Worm (Caenorhabditis elegans) whole organism, midembryonic: ENCODE results near the gene paml-1.

ENCODE experiments used
- T22C8.4 ChIP-seq: fragments of 200-800 bp; sonication (Bioruptor generic); IDR thresholded peaks from 2 replicates; pipeline ENCODE4 v1.3.6; 2022; ENCODE audit warnings: missing genetic modification characterization, missing compliant biosample characterization
- cog-1 ChIP-seq: sonication (generic microtip); optimal IDR thresholded peaks from 2 replicates; lab custom pipeline; 2016; ENCODE audit warnings: missing genetic modification characterization, missing compliant biosample characterization
- flt-1 ChIP-seq: fragments of 200-800 bp; sonication (Bioruptor generic); IDR thresholded peaks from 2 replicates; pipeline ENCODE4 v1.3.6; 2022; ENCODE audit warnings: missing genetic modification characterization, missing compliant biosample characterization
- klf-2 ChIP-seq: fragments of 200-800 bp; sonication (Bioruptor generic); conservative IDR thresholded peaks from 2 replicates; pipeline ENCODE4 v1.3.6; 2022; ENCODE audit warnings: missing genetic modification reagents, missing genetic modification characterization, missing compliant biosample characterization
- med-1 ChIP-seq: sonication (generic microtip); optimal IDR thresholded peaks from 2 replicates; lab custom pipeline; 2017; ENCODE audit warnings: missing genetic modification characterization, mild to moderate bottlenecking, missing compliant biosample characterization, antibody characterized with exemption, missing genetic modification reagents; ENCODE audit not compliant: insufficient read depth
- ref-1 ChIP-seq: fragments of 200-800 bp; sonication (Bioruptor generic); conservative IDR thresholded peaks from 2 replicates; pipeline ENCODE4 v1.3.6; 2022; ENCODE audit warnings: missing genetic modification reagents, missing genetic modification characterization, missing compliant biosample characterization
- tab-1 ChIP-seq: fragments of 200-800 bp; sonication (Bioruptor generic); IDR thresholded peaks from 2 replicates; pipeline ENCODE4 v1.3.6; 2022; ENCODE audit warnings: missing genetic modification characterization, missing compliant biosample characterization
- ztf-23 ChIP-seq: fragments of 200-800 bp; sonication (Bioruptor generic); IDR thresholded peaks from 2 replicates; pipeline ENCODE4 v1.3.6; 2022; ENCODE audit warnings: missing genetic modification reagents, missing genetic modification characterization, missing compliant biosample characterization
- ztf-29 ChIP-seq: fragments of 200-800 bp; sonication (Bioruptor generic); IDR thresholded peaks from 2 replicates; pipeline ENCODE4 v1.3.6; 2022; ENCODE audit warnings: missing genetic modification reagents, missing genetic modification characterization, missing compliant biosample characterization

paml-1 gene

DNA sequence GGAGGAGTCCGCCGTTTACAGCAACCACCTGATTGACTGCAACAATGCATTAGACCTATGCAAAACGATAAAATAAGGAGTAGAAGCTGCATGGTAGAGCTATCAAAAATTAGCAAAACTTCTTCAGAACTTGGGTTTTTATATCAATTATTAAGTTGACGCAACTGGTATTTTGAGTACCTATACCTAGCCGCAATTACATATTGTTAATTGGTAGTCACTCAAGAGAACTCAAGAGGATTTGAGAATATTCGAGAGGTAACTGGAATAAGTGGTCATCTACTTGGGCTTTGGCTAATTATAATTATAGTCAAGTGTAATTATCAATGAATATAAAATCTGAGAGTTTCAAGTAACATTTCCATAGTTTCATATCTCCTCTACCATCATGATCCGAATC, 32.6 kb downstream of the paml-1 start, which contains the start of the genes T20G5.13 and T20G5.12:
TSS of gene T20G5.13 (minus strand) at position 101 of the 400 bp plus-strand sequence.
TSS of gene T20G5.12 (plus strand) at position 370 of the 400 bp plus-strand sequence.
- TF ChIP-seq flt-1 (GFP tag; lab: Robert Waterston, UW) (no peak), med-1 (no peak), cog-1 (tag; lab: Kevin White, UChicago) (no peak), tab-1 (no peak), T22C8.4 (no peak), ztf-29 (no peak), ztf-23 (GFP tag; lab: Robert Waterston, UW) (no peak), ref-1 (GFP tag; lab: Robert Waterston, UW) (no peak), klf-2 (no peak)

- no peak for TF ChIP-seq klf-2
- no peak for TF ChIP-seq med-1
- TF ChIP-seq flt-1 (GFP tag; lab: Robert Waterston, UW): no peak
- TF ChIP-seq cog-1 (tag; lab: Kevin White, UChicago): no peak
- no peak for TF ChIP-seq ztf-29
- TF ChIP-seq ref-1 (GFP tag; lab: Robert Waterston, UW): no peak
- no peak for TF ChIP-seq ztf-23 (GFP tag; lab: Robert Waterston, UW)
- no peak for TF ChIP-seq tab-1
- no peak for TF ChIP-seq T22C8.4
These were observed 34.8 kb downstream of the paml-1 start, which contains the start of gene T20G5.8 for ce11 chrIII:10199052-10199451. Gene T20G5.8, plus strand, starts transcription at chrIII:10199352.

DNA sequence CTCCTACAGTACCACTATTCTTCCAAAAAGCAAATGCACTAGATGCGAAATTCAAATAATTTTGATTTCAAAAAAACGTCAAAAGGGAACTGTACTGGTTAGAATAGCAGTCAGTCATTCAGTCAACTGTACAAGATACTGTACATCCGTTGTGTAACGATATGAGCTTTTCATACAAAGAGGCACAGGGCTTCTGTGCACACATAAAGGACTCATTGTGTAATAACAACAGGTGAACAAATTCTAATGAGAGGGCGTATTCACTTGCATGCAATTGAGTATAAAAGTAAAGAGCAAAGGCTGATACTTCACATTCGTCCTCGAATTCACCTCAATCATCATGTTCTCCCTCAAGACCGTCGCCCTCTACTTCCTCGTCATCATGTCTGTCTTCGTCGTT, 36.5 kb downstream of the paml-1 start, which contains the start of gene dod-6:
TSS of gene dod-6 (plus strand) at position 301 of the 400 bp plus-strand sequence.
- no peak for TF ChIP-seq ref-1 (GFP tag; lab: Robert Waterston, UW)
- no peak for TF ChIP-seq klf-2

DNA sequence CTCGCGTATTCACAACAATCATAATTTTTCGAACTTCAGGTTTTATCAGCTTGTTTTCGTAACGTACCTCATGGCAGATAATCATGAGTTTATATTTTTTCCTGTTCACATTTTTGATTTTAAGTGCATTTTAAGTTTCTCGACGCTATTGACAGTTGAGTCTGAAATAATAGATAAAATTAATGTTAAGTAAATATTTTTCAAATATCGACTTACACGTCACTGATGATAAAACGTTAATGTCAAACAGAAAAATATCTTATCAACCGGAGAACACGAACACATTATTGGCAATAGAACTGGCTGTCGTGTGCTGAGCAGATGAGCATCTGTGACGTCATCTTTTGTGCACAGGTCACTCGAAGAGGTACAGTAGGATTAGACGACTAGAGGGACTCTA, 37.1 kb downstream of the paml-1 start:
- TF ChIP-seq ztf-29 (no peak), ztf-23 (GFP tag; lab: Robert Waterston, UW) (no peak), tab-1 (no peak)

ce11 chrIII:10195911-10196310, 38.0 kb downstream of the paml-1 start:
- TF ChIP-seq cog-1 (tag; lab: Kevin White, UChicago) (no peak), ztf-29 (no peak), flt-1 (GFP tag; lab: Robert Waterston, UW) (no peak), ztf-23 (GFP tag; lab: Robert Waterston, UW) (no peak), T22C8.4 (no peak), ref-1 (GFP tag; lab: Robert Waterston, UW) (no peak), med-1 (no peak), tab-1 (no peak), klf-2 (no peak)

DNA sequence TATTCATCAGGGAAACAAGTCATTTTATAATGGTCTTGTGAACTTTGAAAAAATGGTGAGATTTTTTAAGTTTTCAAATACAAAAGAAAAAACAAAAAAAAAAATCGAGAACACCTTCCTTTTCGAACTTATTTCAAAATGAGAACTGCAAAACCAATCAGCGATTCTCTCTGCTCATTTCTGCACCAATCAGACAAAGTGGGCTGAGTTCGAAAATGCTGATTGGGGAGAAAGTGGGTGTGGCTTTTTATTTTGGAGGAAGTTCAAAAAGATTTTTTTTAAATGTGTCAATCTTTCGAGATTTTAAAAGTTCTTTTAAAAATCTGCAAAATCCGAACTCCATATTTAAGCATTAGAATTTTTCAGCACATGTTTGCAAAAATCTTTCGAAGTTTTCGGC, 39.3 kb downstream of the paml-1 start:
- TF ChIP-seq tab-1: no peak
- no peak for TF ChIP-seq ref-1 (GFP tag; lab: Robert Waterston, UW)
- no peak for TF ChIP-seq flt-1 (GFP tag; lab: Robert Waterston, UW)
- no peak for TF ChIP-seq ztf-23 (GFP tag; lab: Robert Waterston, UW)
- TF ChIP-seq med-1: no peak
- TF ChIP-seq klf-2: no peak
- no peak for TF ChIP-seq cog-1 (tag; lab: Kevin White, UChicago)
- TF ChIP-seq ztf-29: no peak
- no peak for TF ChIP-seq T22C8.4

DNA sequence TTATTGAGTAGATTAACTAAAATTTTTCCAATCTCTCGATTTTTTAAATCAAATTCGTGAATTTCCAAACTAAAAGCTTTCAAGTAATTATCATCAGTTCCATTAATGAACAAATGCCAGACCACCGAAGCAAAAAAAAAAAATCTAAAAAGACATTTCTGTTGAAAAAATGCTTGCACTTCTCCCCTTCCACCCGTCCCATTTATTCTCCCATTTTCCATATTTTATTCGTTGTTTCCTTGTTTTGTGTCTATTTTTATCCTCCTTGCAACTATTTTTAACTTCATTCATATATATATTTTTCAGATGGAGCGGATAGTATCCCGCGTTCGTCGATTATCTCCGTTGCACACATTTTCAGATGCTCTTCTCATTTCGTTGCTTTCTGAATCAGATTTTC, 45.0 kb downstream of the paml-1 start, which contains the start of gene epac-1:
TSS of gene epac-1 (plus strand) at position 301 of the 400 bp plus-strand sequence.
- no peak for TF ChIP-seq ztf-29
- no peak for TF ChIP-seq tab-1
- no peak for TF ChIP-seq klf-2

DNA sequence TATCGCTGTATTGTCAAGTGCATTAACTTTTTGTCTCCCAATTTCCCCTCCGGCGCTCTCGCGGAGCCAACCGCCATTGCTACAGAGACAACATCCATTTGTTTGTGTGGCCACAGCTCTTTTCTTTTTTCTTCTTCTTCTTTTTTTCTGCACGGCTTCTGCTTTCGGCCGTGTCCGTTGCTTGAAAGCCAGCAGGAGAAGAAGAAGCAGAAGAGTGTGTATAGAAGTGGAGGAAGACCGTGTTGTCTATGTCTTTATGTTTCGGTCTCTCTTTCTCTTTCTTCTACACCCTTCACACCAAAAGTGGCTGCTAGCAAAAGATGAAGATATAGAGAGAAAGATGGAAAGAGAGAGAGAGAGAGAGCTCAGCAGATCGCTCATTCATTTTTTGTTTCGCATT, 46.0 kb downstream of the paml-1 start:
- TF ChIP-seq flt-1 (GFP tag; lab: Robert Waterston, UW) (no peak), ztf-29 (0 out of 2 replicates have a peak, but pooled peaks have one; percentile 13), tab-1 (no peak), T22C8.4 (no peak), med-1 (no peak), ref-1 (GFP tag; lab: Robert Waterston, UW) (no peak), cog-1 (tag; lab: Kevin White, UChicago) (no peak)

ce11 chrIII:10186160-10186559, 47.7 kb downstream of the paml-1 start, which contains the start of gene unc-47:
Gene unc-47, minus strand, starts transcription at chrIII:10186260.
- TF ChIP-seq ztf-29 (no peak), ztf-23 (GFP tag; lab: Robert Waterston, UW) (no peak)

DNA sequence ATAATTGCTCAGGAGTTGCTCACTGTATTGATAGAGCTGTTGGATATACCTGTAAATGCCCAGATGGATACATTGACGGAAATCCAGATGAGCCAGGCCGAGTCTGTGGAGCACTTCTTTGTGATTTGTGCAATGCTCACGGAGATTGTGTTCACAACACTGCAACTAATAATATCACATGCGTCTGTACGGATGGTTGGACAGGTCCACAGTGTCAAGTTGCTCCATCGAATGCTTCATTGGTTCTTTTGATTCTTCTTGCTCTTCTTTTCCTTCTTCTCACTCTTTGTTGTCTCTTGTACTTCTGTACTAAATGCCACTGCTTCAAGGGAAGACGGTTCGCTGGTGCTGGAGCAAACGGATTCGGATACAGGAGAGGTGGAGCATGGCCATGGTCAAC, 52.0 kb downstream of the paml-1 start:
- TF ChIP-seq ref-1 (GFP tag; lab: Robert Waterston, UW) (no peak), tab-1 (no peak), klf-2 (no peak), cog-1 (tag; lab: Kevin White, UChicago) (no peak), T22C8.4 (no peak), med-1 (no peak), flt-1 (GFP tag; lab: Robert Waterston, UW) (no peak)

DNA sequence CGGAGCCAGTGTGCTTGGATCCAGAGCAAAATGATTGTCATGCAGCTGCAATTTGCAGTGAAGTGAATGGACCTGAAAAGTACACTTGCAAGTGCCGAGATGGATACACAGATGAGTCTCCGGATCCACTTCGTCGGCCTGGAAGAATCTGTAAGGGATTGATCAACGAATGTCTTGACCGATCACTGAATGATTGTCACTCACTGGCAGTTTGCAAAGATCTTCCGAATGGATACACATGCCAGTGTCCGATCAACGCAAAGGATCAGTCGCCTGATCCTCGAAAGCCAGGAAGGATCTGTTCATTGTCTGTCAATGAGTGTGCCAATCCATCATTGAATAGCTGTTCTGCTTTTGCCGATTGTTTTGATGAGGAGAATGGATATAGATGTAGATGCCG, 54.4 kb downstream of the paml-1 start:
- no peak for TF ChIP-seq cog-1 (tag; lab: Kevin White, UChicago)
- no peak for TF ChIP-seq flt-1 (GFP tag; lab: Robert Waterston, UW)
- TF ChIP-seq ztf-23 (GFP tag; lab: Robert Waterston, UW): no peak
- TF ChIP-seq tab-1: no peak
- no peak for TF ChIP-seq ztf-29
- no peak for TF ChIP-seq klf-2
- TF ChIP-seq T22C8.4: no peak
- no peak for TF ChIP-seq med-1
- TF ChIP-seq ref-1 (GFP tag; lab: Robert Waterston, UW): no peak

DNA sequence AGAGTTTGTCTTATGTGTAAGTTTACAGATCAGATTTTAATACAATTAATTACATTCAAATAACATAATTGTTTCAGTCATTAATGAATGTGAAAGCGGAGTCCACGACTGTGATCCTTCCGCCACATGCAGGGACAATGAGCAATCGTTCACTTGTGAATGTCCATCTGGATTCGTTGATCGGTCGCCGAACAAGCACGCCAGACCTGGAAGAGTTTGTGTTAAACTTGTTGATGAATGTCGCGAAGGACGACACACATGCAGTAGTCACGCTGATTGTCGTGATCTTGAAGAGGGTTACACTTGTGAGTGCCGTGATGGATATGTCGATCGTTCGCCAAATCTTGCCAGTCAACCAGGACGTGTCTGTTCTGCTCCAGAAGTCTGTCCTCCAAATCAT, 55.3 kb downstream of the paml-1 start:
- no peak for TF ChIP-seq med-1
